Worm (Caenorhabditis elegans): ENCODE data around the gene fbxc-33.

- TF ChIP-seq ets-7 (tag; optimal IDR thresholded peaks at IDR 0.05) (no peak), ama-1 (optimal IDR thresholded peaks at IDR 0.05) (no peak), flt-1 (GFP tag; IDR thresholded peaks at IDR 0.05) (no peak), B0310.2 (tag; optimal IDR thresholded peaks at IDR 0.05) (no peak), tbx-11 (GFP tag; IDR thresholded peaks at IDR 0.05) (no peak), pes-1 (GFP tag; IDR thresholded peaks at IDR 0.05) (no peak), F13C5.2 (tag; optimal IDR thresholded peaks at IDR 0.05) (no peak), tbx-37 (GFP tag; conservative IDR thresholded peaks at IDR 0.05) (no peak), hmbx-1 (tag; optimal IDR thresholded peaks at IDR 0.05) (no peak), scrt-1 (GFP tag; IDR thresholded peaks at IDR 0.05) (no peak), ceh-13 (GFP tag; optimal IDR thresholded peaks at IDR 0.05) (no peak)
These were observed 45.1 kb upstream of the fbxc-33 start, which contains the start of gene fbxc-51 for ce11 chrII:868240-868864.

All from whole organism, early embryonic.